Worm (Caenorhabditis elegans) whole organism, late embryonic: ENCODE results near the gene T12B5.14.

Experiments used
- C08G9.2 ChIP-seq: sonication (generic microtip); optimal IDR thresholded peaks from 2 replicates; lab custom pipeline; 2016; ENCODE audit warnings: mild to moderate bottlenecking, missing genetic modification characterization, moderate library complexity, missing compliant biosample characterization
- F13H6.1 ChIP-seq: sonication (generic microtip); optimal IDR thresholded peaks from 2 replicates; lab custom pipeline; 2016; ENCODE audit warnings: missing genetic modification characterization, missing compliant biosample characterization
- K09A11.1 ChIP-seq: sonication (generic microtip); optimal IDR thresholded peaks from 2 replicates; lab custom pipeline; 2017; ENCODE audit warnings: antibody characterized with exemption, mild to moderate bottlenecking, missing genetic modification characterization, missing compliant biosample characterization; ENCODE audit not compliant: insufficient read depth
- ama-1 ChIP-seq: fragments of 150-350 bp; optimal IDR thresholded peaks from 2 replicates; lab custom pipeline; 2014
- ceh-18 ChIP-seq: sonication (generic microtip); optimal IDR thresholded peaks from 2 replicates; lab custom pipeline; 2016; ENCODE audit warnings: missing genetic modification characterization, missing compliant biosample characterization
- ceh-22 ChIP-seq: sonication (generic microtip); optimal IDR thresholded peaks from 2 replicates; lab custom pipeline; 2017; ENCODE audit warnings: missing biosample characterization, missing genetic modification characterization
- ceh-24 ChIP-seq: sonication (generic microtip); optimal IDR thresholded peaks from 2 replicates; lab custom pipeline; 2016; ENCODE audit warnings: mild to moderate bottlenecking, missing genetic modification characterization, missing compliant biosample characterization
- ceh-31 ChIP-seq: sonication (generic microtip); optimal IDR thresholded peaks from 2 replicates; lab custom pipeline; 2016; ENCODE audit warnings: missing genetic modification characterization, missing compliant biosample characterization
- ceh-34 ChIP-seq: sonication (generic microtip); optimal IDR thresholded peaks from 2 replicates; lab custom pipeline; 2016; ENCODE audit warnings: mild to moderate bottlenecking, missing genetic modification characterization, missing compliant biosample characterization
- ceh-6 ChIP-seq: fragments of 200-800 bp; sonication (Bioruptor generic); optimal IDR thresholded peaks from 2 replicates; lab custom pipeline; 2018; ENCODE audit warnings: mild to moderate bottlenecking, missing genetic modification characterization, missing compliant biosample characterization
- dmd-4 ChIP-seq: sonication (generic microtip); optimal IDR thresholded peaks from 2 replicates; lab custom pipeline; 2016; ENCODE audit warnings: borderline replicate concordance, missing genetic modification characterization, missing compliant biosample characterization
- dve-1 ChIP-seq: sonication (generic microtip); optimal IDR thresholded peaks from 2 replicates; lab custom pipeline; 2017; ENCODE audit warnings: antibody characterized with exemption, mild to moderate bottlenecking, missing genetic modification characterization, missing compliant biosample characterization
- elt-2 ChIP-seq: sonication (generic microtip); optimal IDR thresholded peaks from 2 replicates; lab custom pipeline; 2016; ENCODE audit warnings: missing genetic modification reagents, missing genetic modification characterization, missing compliant biosample characterization
- fax-1 ChIP-seq: sonication (generic microtip); optimal IDR thresholded peaks from 2 replicates; lab custom pipeline; 2016; ENCODE audit warnings: missing genotype, missing genetic modification characterization, missing compliant biosample characterization
- fkh-10 ChIP-seq: fragments of 150-350 bp; optimal IDR thresholded peaks from 2 replicates; lab custom pipeline; 2014; ENCODE audit warnings: missing biosample characterization, missing genetic modification reagents, missing genetic modification characterization
- gmeb-2 ChIP-seq: sonication (generic microtip); optimal IDR thresholded peaks from 2 replicates; lab custom pipeline; 2016; ENCODE audit warnings: missing genetic modification characterization, inconsistent platforms, missing compliant biosample characterization
- hlh-13 ChIP-seq: fragments of 200-800 bp; sonication (Bioruptor generic); optimal IDR thresholded peaks from 2 replicates; lab custom pipeline; 2018; ENCODE audit warnings: mild to moderate bottlenecking, missing genetic modification characterization, missing compliant biosample characterization
- hlh-15 ChIP-seq: sonication (generic microtip); optimal IDR thresholded peaks from 2 replicates; lab custom pipeline; 2016; ENCODE audit warnings: missing genetic modification characterization, missing compliant biosample characterization
- hlh-6 ChIP-seq: sonication (generic microtip); optimal IDR thresholded peaks from 2 replicates; lab custom pipeline; 2016; ENCODE audit warnings: missing genotype, missing genetic modification characterization, missing compliant biosample characterization
- lin-11 ChIP-seq: fragments of 200-800 bp; sonication (Bioruptor generic); optimal IDR thresholded peaks from 2 replicates; lab custom pipeline; 2018; ENCODE audit warnings: mild to moderate bottlenecking, missing genetic modification characterization, missing compliant biosample characterization
- madf-2 ChIP-seq: sonication (generic microtip); optimal IDR thresholded peaks from 2 replicates; lab custom pipeline; 2017; ENCODE audit warnings: missing genetic modification characterization, missing compliant biosample characterization
- mec-3 ChIP-seq: sonication (generic microtip); optimal IDR thresholded peaks from 2 replicates; lab custom pipeline; 2016; ENCODE audit warnings: borderline replicate concordance, missing genetic modification characterization, missing compliant biosample characterization
- nfya-1 ChIP-seq: sonication (generic microtip); optimal IDR thresholded peaks from 2 replicates; lab custom pipeline; 2017; ENCODE audit warnings: missing genetic modification characterization, mild to moderate bottlenecking, missing compliant biosample characterization, antibody characterized with exemption, moderate library complexity
- nhr-232 ChIP-seq: sonication (generic microtip); optimal IDR thresholded peaks from 2 replicates; lab custom pipeline; 2016; ENCODE audit warnings: missing genetic modification characterization, missing compliant biosample characterization
- npax-4 ChIP-seq: sonication (generic microtip); optimal IDR thresholded peaks from 2 replicates; lab custom pipeline; 2016; ENCODE audit warnings: missing genetic modification characterization, missing compliant biosample characterization
- odd-2 ChIP-seq: sonication (generic microtip); optimal IDR thresholded peaks from 2 replicates; lab custom pipeline; 2017; ENCODE audit warnings: antibody characterized with exemption, mild to moderate bottlenecking, missing genetic modification characterization, missing compliant biosample characterization
- pag-3 ChIP-seq: sonication (generic microtip); optimal IDR thresholded peaks from 2 replicates; lab custom pipeline; 2016; ENCODE audit warnings: missing compliant biosample characterization, missing genetic modification characterization, borderline replicate concordance
- pat-9 ChIP-seq: fragments of 200-800 bp; sonication (Bioruptor generic); optimal IDR thresholded peaks from 2 replicates; lab custom pipeline; 2018; ENCODE audit warnings: mild to moderate bottlenecking, missing genetic modification characterization, moderate library complexity, missing compliant biosample characterization
- pha-2 ChIP-seq: sonication (generic microtip); optimal IDR thresholded peaks from 2 replicates; lab custom pipeline; 2017; ENCODE audit warnings: mild to moderate bottlenecking, missing genetic modification characterization, missing compliant biosample characterization
- rnt-1 ChIP-seq: sonication (generic microtip); optimal IDR thresholded peaks from 2 replicates; lab custom pipeline; 2016; ENCODE audit warnings: missing genetic modification characterization, missing compliant biosample characterization
- tbx-2 ChIP-seq: sonication (generic microtip); optimal IDR thresholded peaks from 2 replicates; lab custom pipeline; 2016; ENCODE audit warnings: missing genetic modification characterization, missing compliant biosample characterization
- ttx-3 ChIP-seq: sonication (generic microtip); optimal IDR thresholded peaks from 2 replicates; lab custom pipeline; 2016; ENCODE audit warnings: missing genetic modification reagents, missing genetic modification characterization, missing compliant biosample characterization
- unc-42 ChIP-seq: sonication (generic microtip); optimal IDR thresholded peaks from 2 replicates; lab custom pipeline; 2016; ENCODE audit warnings: missing genotype, missing genetic modification characterization, missing compliant biosample characterization
- unc-55 ChIP-seq: sonication (generic microtip); optimal IDR thresholded peaks from 2 replicates; lab custom pipeline; 2017; ENCODE audit warnings: missing biosample characterization, missing genetic modification reagents, missing genetic modification characterization
- unc-86 ChIP-seq: sonication (generic microtip); optimal IDR thresholded peaks from 2 replicates; lab custom pipeline; 2016; ENCODE audit warnings: missing genetic modification characterization, missing compliant biosample characterization
- zip-5 ChIP-seq: sonication (generic microtip); optimal IDR thresholded peaks from 2 replicates; lab custom pipeline; 2016; ENCODE audit warnings: missing genetic modification characterization, missing compliant biosample characterization
- ztf-16 ChIP-seq: sonication (generic microtip); optimal IDR thresholded peaks from 2 replicates; lab custom pipeline; 2017; ENCODE audit warnings: missing genetic modification characterization, missing compliant biosample characterization

The T12B5.14 gene

DNA sequence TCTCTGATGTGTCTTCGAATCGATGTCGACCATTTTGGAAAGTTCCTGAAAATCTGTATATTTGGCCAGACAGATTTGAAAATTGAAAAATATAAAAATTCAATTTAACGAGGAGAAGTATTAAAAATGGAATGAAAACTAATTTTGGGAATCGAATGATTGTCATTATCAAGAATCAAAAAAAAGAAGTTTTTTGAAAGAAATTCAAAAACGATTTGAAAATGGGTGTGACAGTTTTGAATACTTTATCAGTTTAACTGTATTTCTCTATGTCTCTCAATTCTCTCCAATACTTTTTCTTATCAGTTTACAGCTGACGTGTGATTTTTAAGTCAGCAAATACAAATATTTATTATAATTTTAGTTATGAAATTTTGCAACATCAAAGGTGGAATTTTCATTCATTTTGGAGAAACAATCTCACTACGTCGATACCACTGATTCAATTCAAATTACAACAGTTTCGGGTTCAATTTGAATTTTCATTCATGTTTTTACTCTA is 11.2 kb upstream of the T12B5.14 start, which contains the start of gene fbxa-59:
Gene fbxa-59, minus strand, starts transcription at position 51 of the 502 bp plus-strand sequence.
- TF ChIP-seq npax-4 (tag; lab: Kevin White, UChicago), result no peak
- no peak for TF ChIP-seq K09A11.1 (tag; lab: Kevin White, UChicago)
- TF ChIP-seq elt-2 (tag; lab: Kevin White, UChicago), result peak; percentile 16
- no peak for TF ChIP-seq nfya-1 (tag; lab: Kevin White, UChicago)

DNA sequence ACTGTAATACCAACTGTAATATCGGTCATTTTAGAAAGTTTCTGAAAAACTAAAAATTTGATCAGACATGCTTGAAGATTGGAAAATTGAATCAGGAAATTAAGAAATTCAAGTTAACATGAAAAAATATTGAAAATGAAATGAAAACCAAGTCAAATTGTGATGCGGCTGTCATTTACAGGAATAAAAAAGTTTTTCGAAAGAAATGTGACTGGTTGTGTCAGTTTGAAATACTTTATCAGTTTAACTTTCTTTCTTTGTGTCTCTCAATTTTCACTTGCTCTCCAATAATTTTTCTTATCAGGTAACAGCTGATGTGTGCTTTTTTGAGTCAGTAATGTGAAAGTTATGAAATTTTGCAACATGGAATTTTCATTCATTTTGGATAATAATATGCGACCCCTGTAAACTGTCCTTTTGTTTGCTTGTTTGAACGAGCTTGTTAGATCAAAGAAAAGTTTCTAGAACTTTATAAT is 8.4 kb upstream of the T12B5.14 start, which contains the start of gene fbxa-60:
Gene fbxa-60, minus strand, starts transcription at position 51 of the 476 bp plus-strand sequence.
- TF ChIP-seq ztf-16 (no peak), ttx-3 (no peak), hlh-13 (no peak), fkh-10 (GFP tag; lab: Kevin White, UChicago) (no peak), F13H6.1 (tag; lab: Kevin White, UChicago) (no peak), ceh-34 (tag; lab: Kevin White, UChicago) (no peak), ceh-18 (tag; lab: Kevin White, UChicago) (no peak), mec-3 (tag; lab: Kevin White, UChicago) (no peak)

DNA sequence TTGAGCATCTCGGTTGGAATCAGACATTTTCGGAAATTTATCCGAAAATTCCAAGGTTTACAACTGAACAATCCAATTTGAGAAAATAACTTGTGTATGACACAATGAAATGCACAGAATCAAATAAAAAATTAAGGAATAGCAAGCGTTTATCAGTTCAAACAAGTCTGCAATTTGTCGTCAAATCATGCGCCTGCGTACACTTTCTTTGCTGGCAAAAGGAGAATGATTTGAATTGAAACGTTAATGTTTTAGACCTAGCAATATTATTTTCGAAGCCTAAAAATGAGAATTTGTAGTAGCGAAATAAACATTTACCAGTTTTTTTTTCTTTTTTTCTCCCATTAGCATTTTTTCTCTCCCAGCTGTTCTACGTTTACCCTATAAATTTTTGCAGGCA is 4.2 kb upstream of the T12B5.14 start, which contains the start of the genes fbxa-67 and fbxa-11:
Gene fbxa-67, minus strand, starts transcription at position 199 of the 400 bp plus-strand sequence.
Gene fbxa-11, plus strand, starts transcription at position 398 of the 400 bp plus-strand sequence.
- TF ChIP-seq tbx-2 (tag; lab: Kevin White, UChicago) (no peak), pha-2 (tag; lab: Kevin White, UChicago) (no peak), unc-86 (tag; lab: Kevin White, UChicago) (no peak), dmd-4 (tag; lab: Kevin White, UChicago) (no peak), odd-2 (tag; lab: Kevin White, UChicago) (no peak), fkh-10 (GFP tag; lab: Kevin White, UChicago) (no peak), mec-3 (tag; lab: Kevin White, UChicago) (no peak), C08G9.2 (no peak), lin-11 (tag; lab: Kevin White, UChicago) (no peak)

DNA sequence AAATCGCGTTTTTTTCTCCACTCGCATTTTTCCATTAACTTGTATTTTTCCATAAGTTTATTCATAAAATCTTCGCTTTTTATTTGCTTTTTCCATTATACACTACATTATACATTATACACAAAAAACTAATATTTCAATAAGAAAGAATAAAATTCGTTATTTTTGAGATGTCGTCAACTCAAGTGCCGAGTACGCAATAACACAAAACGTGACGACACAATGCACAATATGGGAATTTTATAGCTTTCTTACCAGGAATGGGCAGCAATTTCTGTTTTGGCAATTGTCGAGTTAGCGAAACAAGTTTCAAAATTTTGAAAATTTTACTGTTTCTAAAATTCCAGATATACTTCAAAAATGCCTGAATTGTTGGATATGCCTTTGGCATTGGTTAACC is 2.5 kb upstream of the T12B5.14 start, which contains the start of gene fbxa-10:
Gene fbxa-10, plus strand, starts transcription at position 207 of the 400 bp plus-strand sequence.
- TF ChIP-seq ttx-3, result no peak
- TF ChIP-seq pha-2 (tag; lab: Kevin White, UChicago), result no peak
- no peak for TF ChIP-seq ceh-34 (tag; lab: Kevin White, UChicago)
- no peak for TF ChIP-seq nfya-1 (tag; lab: Kevin White, UChicago)
- TF ChIP-seq ama-1, result no peak
- TF ChIP-seq ceh-6 (GFP tag; lab: Kevin White, UChicago), result no peak
- no peak for TF ChIP-seq pat-9 (tag; lab: Kevin White, UChicago)
- no peak for TF ChIP-seq dmd-4 (tag; lab: Kevin White, UChicago)
- no peak for TF ChIP-seq odd-2 (tag; lab: Kevin White, UChicago)
- no peak for TF ChIP-seq K09A11.1 (tag; lab: Kevin White, UChicago)
- TF ChIP-seq ceh-31 (tag; lab: Kevin White, UChicago), result no peak
- TF ChIP-seq dve-1 (tag; lab: Kevin White, UChicago), result no peak
- no peak for TF ChIP-seq elt-2 (tag; lab: Kevin White, UChicago)
- no peak for TF ChIP-seq F13H6.1 (tag; lab: Kevin White, UChicago)
- TF ChIP-seq zip-5, result no peak

DNA sequence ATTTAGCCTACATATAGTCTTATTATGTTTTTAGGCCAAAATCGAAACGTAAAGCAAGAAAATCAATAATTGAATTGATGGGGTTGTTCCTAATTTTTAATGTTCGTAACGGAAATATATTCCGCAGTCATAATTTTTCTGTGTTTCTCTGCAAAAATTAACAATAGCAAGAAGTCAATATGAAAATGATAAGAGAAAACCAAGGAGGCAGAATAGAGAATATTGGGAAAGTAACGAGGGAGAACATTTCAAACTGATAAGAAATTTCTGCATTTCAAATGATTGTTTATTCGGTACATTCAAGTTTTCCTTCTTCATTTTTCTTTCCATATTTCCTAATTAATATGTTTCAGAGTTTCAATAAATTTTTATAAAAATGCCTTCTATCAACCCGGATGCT is 1.3 kb downstream of the T12B5.14 start, which contains the start of gene fbxa-54:
Gene fbxa-54, plus strand, starts transcription at position 354 of the 400 bp plus-strand sequence.
- TF ChIP-seq madf-2 (tag; lab: Kevin White, UChicago) (no peak), hlh-13 (no peak), pag-3 (tag; lab: Kevin White, UChicago) (no peak), unc-42 (tag; lab: Kevin White, UChicago) (no peak), hlh-15 (no peak), unc-55 (GFP tag; lab: Kevin White, UChicago) (no peak), elt-2 (tag; lab: Kevin White, UChicago) (no peak), dve-1 (tag; lab: Kevin White, UChicago) (no peak), ama-1 (no peak), ceh-22 (no peak), hlh-6 (tag; lab: Kevin White, UChicago) (no peak), fax-1 (tag; lab: Kevin White, UChicago) (no peak), rnt-1 (tag; lab: Kevin White, UChicago) (no peak), unc-86 (tag; lab: Kevin White, UChicago) (no peak), gmeb-2 (tag; lab: Kevin White, UChicago) (no peak), ceh-34 (tag; lab: Kevin White, UChicago) (no peak), nhr-232 (tag; lab: Kevin White, UChicago) (no peak), ceh-24 (tag; lab: Kevin White, UChicago) (no peak)
- TF ChIP-seq, all 69 proteins: peak for 0
